Fruit fly (Drosophila melanogaster) whole organism, embryonic: ENCODE measurements around the gene CG5515.

Experiments used
- Aef1 ChIP-seq: fragments of 200-800 bp; sonication (Bioruptor generic); IDR thresholded peaks from 3 replicates; pipeline ENCODE4 v1.3.6; 2022; ENCODE audit warnings: missing biosample characterization, missing genetic modification characterization
- CG10267 ChIP-seq: fragments of 200-800 bp; sonication (Bioruptor generic); optimal IDR thresholded peaks from 2 replicates; lab custom pipeline; 2018; ENCODE audit warnings: missing biosample characterization, mild to moderate bottlenecking, missing genetic modification characterization, moderate library complexity
- CG10274 ChIP-seq: fragments of 200-800 bp; sonication (Bioruptor generic); optimal IDR thresholded peaks from 3 replicates; lab custom pipeline; 2017; ENCODE audit warnings: missing biosample characterization, mild to moderate bottlenecking, missing genetic modification characterization
- CG10321 ChIP-seq: fragments of 200-800 bp; sonication (Bioruptor generic); IDR thresholded peaks from 2 replicates; pipeline ENCODE4 v1.3.6; 2022; ENCODE audit warnings: missing biosample characterization, missing genetic modification characterization
- CG10959 ChIP-seq: fragments of 200-800 bp; sonication (Bioruptor generic); IDR thresholded peaks from 2 replicates; pipeline ENCODE4 v1.3.6; 2022; ENCODE audit warnings: missing biosample characterization, missing genetic modification characterization
- CG11398 ChIP-seq: fragments of 200-800 bp; sonication (Bioruptor generic); optimal IDR thresholded peaks from 2 replicates; lab custom pipeline; 2016; ENCODE audit warnings: missing biosample characterization, missing genetic modification characterization
- CG11723 ChIP-seq: fragments of 200-800 bp; sonication (Bioruptor generic); optimal IDR thresholded peaks from 2 replicates; lab custom pipeline; 2017; ENCODE audit warnings: missing biosample characterization, mild to moderate bottlenecking, missing genetic modification characterization
- CG12071 ChIP-seq: fragments of 200-800 bp; sonication (Bioruptor generic); optimal IDR thresholded peaks from 3 replicates; lab custom pipeline; 2018; ENCODE audit warnings: missing biosample characterization, mild to moderate bottlenecking, missing genetic modification characterization
- CG13287 ChIP-seq: fragments of 200-800 bp; sonication (Bioruptor generic); IDR thresholded peaks from 2 replicates; pipeline ENCODE4 v1.3.6; 2022; ENCODE audit warnings: missing biosample characterization, missing genetic modification characterization; ENCODE audit not compliant: partially characterized antibody
- CG14050 ChIP-seq: fragments of 200-800 bp; sonication (Bioruptor generic); IDR thresholded peaks from 3 replicates; pipeline ENCODE4 v1.3.6; 2022; ENCODE audit warnings: missing biosample characterization, missing genetic modification characterization
- CG15073 ChIP-seq: fragments of 200-800 bp; sonication (Bioruptor generic); optimal IDR thresholded peaks from 2 replicates; lab custom pipeline; 2016; ENCODE audit warnings: missing biosample characterization, missing genetic modification characterization
- CG15269 ChIP-seq: fragments of 200-800 bp; sonication (Bioruptor generic); optimal IDR thresholded peaks from 2 replicates; lab custom pipeline; 2018; ENCODE audit warnings: missing biosample characterization, mild to moderate bottlenecking, missing genetic modification characterization, moderate library complexity
- CG15514 ChIP-seq: fragments of 200-800 bp; sonication (Bioruptor generic); optimal IDR thresholded peaks from 3 replicates; lab custom pipeline; 2017; ENCODE audit warnings: missing biosample characterization, missing genetic modification characterization, mild to moderate bottlenecking, moderate library complexity, missing genetic modification reagents
- CG17359 ChIP-seq: fragments of 200-800 bp; sonication (Bioruptor generic); optimal IDR thresholded peaks from 3 replicates; lab custom pipeline; 2018; ENCODE audit warnings: missing biosample characterization, mild to moderate bottlenecking, missing genetic modification characterization, moderate library complexity
- CG30403 ChIP-seq: fragments of 200-800 bp; sonication (Bioruptor generic); optimal IDR thresholded peaks from 3 replicates; lab custom pipeline; 2016; ENCODE audit warnings: missing biosample characterization, missing genetic modification characterization
- CG32772 ChIP-seq: fragments of 200-800 bp; sonication (Bioruptor generic); IDR thresholded peaks from 2 replicates; pipeline ENCODE4 v1.3.6; 2022; ENCODE audit warnings: missing biosample characterization, missing genetic modification characterization
- CG34376 ChIP-seq: fragments of 200-800 bp; sonication (Bioruptor generic); optimal IDR thresholded peaks from 2 replicates; lab custom pipeline; 2018; ENCODE audit warnings: missing biosample characterization, mild to moderate bottlenecking, missing genetic modification characterization
- CG4328 ChIP-seq: fragments of 200-800 bp; sonication (Bioruptor generic); optimal IDR thresholded peaks from 3 replicates; lab custom pipeline; 2017; ENCODE audit warnings: missing biosample characterization, missing genetic modification reagents, missing genetic modification characterization
- CG4707 ChIP-seq: fragments of 200-800 bp; sonication (Bioruptor generic); optimal IDR thresholded peaks from 2 replicates; lab custom pipeline; 2018; ENCODE audit warnings: missing biosample characterization, mild to moderate bottlenecking, missing genetic modification characterization, moderate library complexity
- CG4820 ChIP-seq: fragments of 200-800 bp; sonication (Bioruptor generic); optimal IDR thresholded peaks from 3 replicates; lab custom pipeline; 2016; ENCODE audit warnings: missing biosample characterization, missing genetic modification characterization
- CG7372 ChIP-seq: fragments of 200-800 bp; sonication (Bioruptor generic); IDR thresholded peaks from 2 replicates; pipeline ENCODE4 v1.3.6; 2022; ENCODE audit warnings: missing biosample characterization, missing genetic modification characterization
- CG8290 ChIP-seq, 3 experiments: fragments of 200-800 bp; sonication (Bioruptor generic); optimal IDR thresholded peaks; 2 replicates each; lab custom pipeline; 2016 to 2019; ENCODE audit warnings: missing biosample characterization in 3 of 3, missing genetic modification characterization in 3 of 3, mild to moderate bottlenecking in 2 of 3, moderate library complexity in 1 of 3
- Camta ChIP-seq: fragments of 200-800 bp; sonication (Bioruptor generic); optimal IDR thresholded peaks from 2 replicates; lab custom pipeline; 2016; ENCODE audit warnings: missing biosample characterization, missing genetic modification characterization
- Doc3 ChIP-seq: fragments of 200-800 bp; sonication (Bioruptor generic); IDR thresholded peaks from 3 replicates; pipeline ENCODE4 v1.3.6; 2022; ENCODE audit warnings: missing biosample characterization, missing genetic modification characterization; ENCODE audit not compliant: partially characterized antibody
- Dref ChIP-seq: fragments of 200-800 bp; sonication (Bioruptor generic); IDR thresholded peaks from 2 replicates; pipeline ENCODE4 v1.3.6; 2022; ENCODE audit warnings: missing biosample characterization, missing genetic modification characterization
- Drgx ChIP-seq: fragments of 200-800 bp; sonication (Bioruptor generic); IDR thresholded peaks from 2 replicates; pipeline ENCODE4 v1.3.6; 2022; ENCODE audit warnings: missing biosample characterization, missing genetic modification characterization
- Jarid2 ChIP-seq: fragments of 200-800 bp; sonication (Bioruptor generic); optimal IDR thresholded peaks from 3 replicates; lab custom pipeline; 2017; ENCODE audit warnings: mild to moderate bottlenecking, missing biosample characterization, missing genetic modification reagents, missing genetic modification characterization
- Lhr ChIP-seq: fragments of 200-800 bp; sonication (Bioruptor generic); optimal IDR thresholded peaks from 3 replicates; lab custom pipeline; 2017; ENCODE audit warnings: mild to moderate bottlenecking, missing biosample characterization, missing genetic modification reagents, missing genetic modification characterization
- Ssrp ChIP-seq: fragments of 200-800 bp; sonication (Bioruptor generic); optimal IDR thresholded peaks from 2 replicates; lab custom pipeline; 2018; ENCODE audit warnings: missing biosample characterization, mild to moderate bottlenecking, missing genetic modification characterization, moderate library complexity
- bcd ChIP-seq: fragments of 200-800 bp; sonication (Bioruptor generic); optimal IDR thresholded peaks from 2 replicates; lab custom pipeline; 2017; ENCODE audit warnings: missing biosample characterization, mild to moderate bottlenecking, missing genetic modification characterization
- chinmo ChIP-seq: fragments of 200-800 bp; sonication (Bioruptor generic); IDR thresholded peaks from 4 replicates; pipeline ENCODE4 v1.3.6; 2022; ENCODE audit warnings: missing biosample characterization, missing genetic modification characterization; ENCODE audit not compliant: partially characterized antibody
- chn ChIP-seq: fragments of 200-800 bp; sonication (Bioruptor generic); optimal IDR thresholded peaks from 2 replicates; lab custom pipeline; 2016; ENCODE audit warnings: missing biosample characterization, missing genetic modification characterization
- dan ChIP-seq: fragments of 200-800 bp; sonication (Bioruptor generic); IDR thresholded peaks from 2 replicates; pipeline ENCODE4 v1.3.6; 2022; ENCODE audit warnings: missing biosample characterization, missing genetic modification characterization
- eyg ChIP-seq: fragments of 200-800 bp; sonication (Bioruptor generic); optimal IDR thresholded peaks from 3 replicates; lab custom pipeline; 2016; ENCODE audit warnings: missing biosample characterization, missing genetic modification characterization
- gcm ChIP-seq: fragments of 200-800 bp; sonication (Bioruptor generic); optimal IDR thresholded peaks from 2 replicates; lab custom pipeline; 2019; ENCODE audit warnings: missing biosample characterization, mild to moderate bottlenecking, missing genetic modification characterization, moderate library complexity
- gcm2 ChIP-seq: fragments of 200-800 bp; sonication (Bioruptor generic); optimal IDR thresholded peaks from 2 replicates; lab custom pipeline; 2016; ENCODE audit warnings: missing biosample characterization, missing genetic modification characterization
- gfzf ChIP-seq: fragments of 200-800 bp; sonication (Bioruptor generic); optimal IDR thresholded peaks from 2 replicates; lab custom pipeline; 2016; ENCODE audit warnings: missing biosample characterization, mild to moderate bottlenecking, missing genetic modification characterization, moderate library complexity
- gsb-n ChIP-seq: fragments of 200-800 bp; sonication (Bioruptor generic); optimal IDR thresholded peaks from 3 replicates; lab custom pipeline; 2018; ENCODE audit warnings: missing biosample characterization, mild to moderate bottlenecking, missing genetic modification characterization
- mam ChIP-seq: fragments of 200-800 bp; sonication (Bioruptor generic); optimal IDR thresholded peaks from 3 replicates; lab custom pipeline; 2016; ENCODE audit warnings: missing biosample characterization, missing genetic modification characterization
- mld ChIP-seq: fragments of 200-800 bp; sonication (Bioruptor generic); IDR thresholded peaks from 3 replicates; pipeline ENCODE4 v1.3.6; 2022; ENCODE audit warnings: missing biosample characterization, missing genetic modification characterization; ENCODE audit not compliant: partially characterized antibody
- seq ChIP-seq: fragments of 200-800 bp; sonication (Bioruptor generic); IDR thresholded peaks from 2 replicates; pipeline ENCODE4 v1.3.6; 2022; ENCODE audit warnings: missing biosample characterization, missing genetic modification characterization
- slou ChIP-seq: fragments of 200-800 bp; sonication (Bioruptor generic); optimal IDR thresholded peaks from 3 replicates; lab custom pipeline; 2016; ENCODE audit warnings: missing biosample characterization, missing genetic modification characterization
- sna ChIP-seq: fragments of 200-800 bp; sonication (Bioruptor generic); IDR thresholded peaks from 2 replicates; pipeline ENCODE4 v1.3.6; 2022; ENCODE audit warnings: missing biosample characterization, missing genetic modification characterization; ENCODE audit not compliant: partially characterized antibody
- so ChIP-seq: fragments of 200-800 bp; sonication (Bioruptor generic); IDR thresholded peaks from 3 replicates; pipeline ENCODE4 v1.3.6; 2022; ENCODE audit warnings: missing biosample characterization, missing genetic modification characterization
- tio ChIP-seq: fragments of 200-800 bp; sonication (Bioruptor generic); optimal IDR thresholded peaks from 2 replicates; lab custom pipeline; 2017; ENCODE audit warnings: missing biosample characterization, missing genetic modification characterization, inconsistent platforms
- tup ChIP-seq: fragments of 200-800 bp; sonication (Bioruptor generic); optimal IDR thresholded peaks from 2 replicates; lab custom pipeline; 2016; ENCODE audit warnings: missing biosample characterization, mild to moderate bottlenecking, missing genetic modification characterization, moderate library complexity
- vfl ChIP-seq: fragments of 200-800 bp; sonication (Bioruptor generic); optimal IDR thresholded peaks from 2 replicates; lab custom pipeline; 2016; ENCODE audit warnings: missing biosample characterization, missing genetic modification characterization
- wek ChIP-seq: fragments of 200-800 bp; sonication (Bioruptor generic); optimal IDR thresholded peaks from 3 replicates; lab custom pipeline; 2018; ENCODE audit warnings: missing biosample characterization, mild to moderate bottlenecking, missing genetic modification characterization, moderate library complexity
- zen ChIP-seq: fragments of 200-800 bp; sonication (Bioruptor generic); optimal IDR thresholded peaks from 3 replicates; lab custom pipeline; 2018; ENCODE audit warnings: missing biosample characterization, mild to moderate bottlenecking, missing genetic modification characterization, moderate library complexity
- zf30C ChIP-seq: fragments of 200-800 bp; sonication (Bioruptor generic); optimal IDR thresholded peaks from 3 replicates; lab custom pipeline; 2018; ENCODE audit warnings: missing biosample characterization, mild to moderate bottlenecking, missing genetic modification characterization

Gene CG5515

DNA sequence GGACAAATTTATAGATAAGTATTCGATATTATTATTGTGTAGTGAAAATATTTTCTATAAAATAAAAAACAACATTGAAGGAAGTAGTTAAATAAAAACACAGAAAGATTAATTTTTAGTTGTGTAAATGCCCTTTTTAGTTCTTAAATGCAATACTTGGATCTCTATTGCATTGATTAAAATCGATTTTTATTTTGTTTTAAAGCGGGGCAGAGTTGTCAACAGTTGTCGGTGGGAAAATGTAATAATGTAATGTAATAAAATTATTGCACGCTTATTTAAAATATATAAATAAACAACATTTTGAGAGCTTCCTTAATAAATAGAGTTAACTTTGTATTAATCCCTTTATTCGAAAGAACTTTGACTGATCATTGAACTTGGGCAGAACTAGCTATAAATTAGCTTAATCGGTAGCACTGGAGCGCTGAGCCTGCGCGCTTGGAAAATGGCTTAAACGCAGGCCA, 25.1 kb downstream of the CG5515 start, which contains the start of gene Apc2 (continued):
- TF ChIP-seq CG8290 (GFP tag; optimal IDR thresholded peaks at IDR 0.05; lab: Kevin White, UChicago) (peak; percentile 85), CG8290 (tag; optimal IDR thresholded peaks at IDR 0.05; lab: Kevin White, UChicago) (peak in 1 of 2 experiments; percentile 78), Dref (GFP tag; lab: Robert Waterston, UW) (0 out of 2 replicates have a peak, but pooled peaks have one; percentile 31), CG10274 (GFP tag; lab: Kevin White, UChicago) (no peak), so (GFP tag; lab: Robert Waterston, UW) (no peak), vfl (GFP tag; lab: Kevin White, UChicago) (no peak), mld (GFP tag; lab: Robert Waterston, UW) (no peak), CG14050 (no peak), CG15073 (GFP tag; lab: Kevin White, UChicago) (no peak), CG11398 (GFP tag; lab: Kevin White, UChicago) (no peak), mam (GFP tag; lab: Kevin White, UChicago) (peak; percentile 41), CG13287 (GFP tag; lab: Robert Waterston, UW) (peak; percentile 75), CG30403 (GFP tag; lab: Kevin White, UChicago) (peak; percentile 72), CG10267 (tag; lab: Kevin White, UChicago) (peak; percentile 66), tup (GFP tag; lab: Kevin White, UChicago) (peak; percentile 30), eyg (GFP tag; lab: Kevin White, UChicago) (no peak), CG4707 (GFP tag; lab: Kevin White, UChicago) (no peak), CG10321 (GFP tag; lab: Robert Waterston, UW) (0 out of 2 replicates have a peak, but pooled peaks have one; percentile 21), sna (GFP tag; lab: Robert Waterston, UW) (no peak), CG15514 (GFP tag; lab: Kevin White, UChicago) (peak; percentile 69), gfzf (no peak), gcm (peak; percentile 13), gsb-n (tag; lab: Kevin White, UChicago) (peak; percentile 41), Aef1 (GFP tag; lab: Robert Waterston, UW) (peak; percentile 48), zf30C (GFP tag; lab: Kevin White, UChicago) (no peak), slou (GFP tag; lab: Kevin White, UChicago) (no peak), Drgx (GFP tag; lab: Robert Waterston, UW) (peak; percentile 52; the same call in 1 of the 2 replicates), zen (tag; lab: Kevin White, UChicago) (peak; percentile 57), dan (GFP tag; lab: Robert Waterston, UW) (no peak), CG12071 (GFP tag; lab: Kevin White, UChicago) (no peak), Jarid2 (GFP tag; lab: Kevin White, UChicago) (no peak), Doc3 (peak; percentile 57), chinmo (GFP tag; lab: Robert Waterston, UW) (no peak), CG4328 (GFP tag; lab: Kevin White, UChicago) (no peak), Lhr (GFP tag; lab: Kevin White, UChicago) (peak; percentile 43), CG10959 (GFP tag; lab: Robert Waterston, UW) (no peak), CG7372 (no peak), CG32772 (GFP tag; lab: Robert Waterston, UW) (peak; percentile 35; the same call in 1 of the 2 replicates), CG15269 (tag; lab: Kevin White, UChicago) (peak; percentile 67), CG11723 (GFP tag; lab: Kevin White, UChicago) (peak; percentile 2), gcm2 (no peak), tio (GFP tag; lab: Kevin White, UChicago) (no peak), CG17359 (peak; percentile 58), chn (GFP tag; lab: Kevin White, UChicago) (no peak), CG34376 (GFP tag; lab: Kevin White, UChicago) (peak; percentile 9), Ssrp (tag; lab: Kevin White, UChicago) (peak; percentile 53), Camta (GFP tag; lab: Kevin White, UChicago) (peak; percentile 23), CG4820 (GFP tag; lab: Kevin White, UChicago) (peak; percentile 6), wek (GFP tag; lab: Kevin White, UChicago) (no peak), bcd (GFP tag; lab: Kevin White, UChicago) (peak; percentile 57), seq (no peak)
